Worm (Caenorhabditis elegans) whole organism, late embryonic: Measurements from ENCODE around the gene spe-27.

Experiments used
- ama-1 ChIP-seq: fragments of 150-350 bp; optimal IDR thresholded peaks from 2 replicates; lab custom pipeline; 2014
- che-1 ChIP-seq: sonication (generic microtip); optimal IDR thresholded peaks from 2 replicates; lab custom pipeline; 2016; ENCODE audit warnings: mild to moderate bottlenecking, missing genetic modification characterization, missing compliant biosample characterization
- fax-1 ChIP-seq: sonication (generic microtip); optimal IDR thresholded peaks from 2 replicates; lab custom pipeline; 2016; ENCODE audit warnings: missing genotype, missing genetic modification characterization, missing compliant biosample characterization
- hlh-8 ChIP-seq: sonication (generic microtip); optimal IDR thresholded peaks from 2 replicates; lab custom pipeline; 2016; ENCODE audit warnings: missing genotype, missing genetic modification characterization, missing compliant biosample characterization
- pha-2 ChIP-seq: sonication (generic microtip); optimal IDR thresholded peaks from 2 replicates; lab custom pipeline; 2017; ENCODE audit warnings: mild to moderate bottlenecking, missing genetic modification characterization, missing compliant biosample characterization
- pha-4 ChIP-seq: fragments of 150-350 bp; optimal IDR thresholded peaks from 2 replicates; lab custom pipeline; 2018; ENCODE audit warnings: missing biosample characterization, missing genetic modification reagents, missing genetic modification characterization
- sox-2 ChIP-seq: fragments of 200-800 bp; sonication (Bioruptor generic); IDR thresholded peaks from 2 replicates; pipeline ENCODE4 v1.3.6; 2022; ENCODE audit warnings: missing genetic modification reagents, missing genetic modification characterization, missing compliant biosample characterization
- sox-4 ChIP-seq: sonication (generic microtip); optimal IDR thresholded peaks from 2 replicates; lab custom pipeline; 2017; ENCODE audit warnings: mild to moderate bottlenecking, missing genetic modification characterization, inconsistent platforms, missing compliant biosample characterization

DNA sequence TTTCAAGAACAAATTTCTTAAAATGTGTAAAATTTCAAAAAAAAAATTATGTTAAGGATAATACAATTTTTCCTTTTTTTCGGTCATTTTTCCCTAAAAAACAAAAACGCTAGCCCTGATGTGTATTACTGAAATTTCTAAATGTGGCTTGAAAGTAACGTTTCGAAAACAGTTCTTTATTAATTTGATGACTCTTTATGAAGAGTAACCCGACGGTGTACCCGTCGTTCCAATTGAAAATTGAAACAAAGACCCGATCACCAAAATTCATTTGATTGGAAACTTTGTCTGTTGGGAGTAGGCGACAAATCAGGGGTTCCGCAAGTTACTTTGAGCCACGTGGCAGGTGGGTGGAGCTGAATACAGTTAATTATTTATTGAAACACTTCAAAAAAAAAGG, 32.9 kb downstream of the spe-27 start:
- TF ChIP-seq che-1 (tag; lab: Kevin White, UChicago) (no peak), hlh-8 (tag; lab: Kevin White, UChicago) (no peak), sox-4 (tag; lab: Kevin White, UChicago) (no peak), pha-2 (no peak), pha-4 (tag; lab: Kevin White, UChicago) (no peak), fax-1 (tag; lab: Kevin White, UChicago) (no peak), ama-1 (lab: Kevin White, UChicago) (no peak), sox-2 (GFP tag; lab: Robert Waterston, UW) (no peak)
